Fruit fly (Drosophila melanogaster): Measurements from ENCODE around the gene Gr10b.

Gr10b gene

dm6 chrX:11451027-11451572 lies 38.1 kb upstream of the Gr10b start (continued):
- TF ChIP-seq CG7839 (tag; optimal IDR thresholded peaks at IDR 0.05): peak; percentile 60
- no peak for TF ChIP-seq Side (GFP tag; optimal IDR thresholded peaks at IDR 0.05)
- TF ChIP-seq kay (GFP tag; optimal IDR thresholded peaks at IDR 0.05): peak; percentile 7
- TF ChIP-seq esg (GFP tag; conservative IDR thresholded peaks at IDR 0.05): 0 out of 2 replicates have a peak, but pooled peaks have one; percentile 10
- TF ChIP-seq NfI (GFP tag; optimal IDR thresholded peaks at IDR 0.05): peak; percentile 56
- TF ChIP-seq CG6765 (GFP tag; optimal IDR thresholded peaks at IDR 0.05): no peak
- peak; percentile 19 for TF ChIP-seq BtbVII (GFP tag; optimal IDR thresholded peaks at IDR 0.05)
- no peak for TF ChIP-seq CG31388 (GFP tag; optimal IDR thresholded peaks at IDR 0.05)
- no peak for TF ChIP-seq CG15479 (GFP tag; optimal IDR thresholded peaks at IDR 0.05)
- TF ChIP-seq Elba2 (GFP tag; optimal IDR thresholded peaks at IDR 0.05): no peak
- no peak for TF ChIP-seq ro (GFP tag; IDR thresholded peaks at IDR 0.05)
- no peak for TF ChIP-seq Dfd (GFP tag; optimal IDR thresholded peaks at IDR 0.05)
- TF ChIP-seq CG15073 (GFP tag; optimal IDR thresholded peaks at IDR 0.05): peak; percentile 13
- TF ChIP-seq Atf3 (GFP tag; optimal IDR thresholded peaks at IDR 0.05): no peak

- TF ChIP-seq Hr3 (GFP tag; optimal IDR thresholded peaks at IDR 0.05) (no peak), CG15269 (tag; optimal IDR thresholded peaks at IDR 0.05) (peak; percentile 33), CG2129 (GFP tag; IDR thresholded peaks at IDR 0.05; ENCODE audit: partially characterized antibody) (no peak), Ets65A (GFP tag) (peak; percentile 87), gem (tag; optimal IDR thresholded peaks at IDR 0.05) (peak; percentile 25), CG13424 (tag; optimal IDR thresholded peaks at IDR 0.05) (peak; percentile 23), tgo (GFP tag; IDR thresholded peaks at IDR 0.05) (peak; percentile 29; the same call in 1 of the 3 replicates), sens (GFP tag) (peak; percentile 74), CoRest (tag; optimal IDR thresholded peaks at IDR 0.05) (peak; percentile 21), vvl (GFP tag; IDR thresholded peaks at IDR 0.05) (0 out of 2 replicates have a peak, but pooled peaks have one; percentile 29), ken (GFP tag; IDR thresholded peaks at IDR 0.05) (no peak), CG17359 (tag; optimal IDR thresholded peaks at IDR 0.05) (no peak), Rfx (GFP tag; IDR thresholded peaks at IDR 0.05) (peak; percentile 37), dmrt99B (tag; optimal IDR thresholded peaks at IDR 0.05) (peak; percentile 34), CG11504 (tag; optimal IDR thresholded peaks at IDR 0.05) (peak; percentile 37), ci (GFP tag; IDR thresholded peaks at IDR 0.05) (peak; percentile 41; the same call in 1 of the 3 replicates), Med (GFP tag) (peak; percentile 52), Antp (GFP tag; optimal IDR thresholded peaks at IDR 0.05) (peak; percentile 29)
Measured at dm6 chrX:11450406-11450805, 37.4 kb upstream of the Gr10b start.

dm6 chrX:11449476-11450119 lies 36.6 kb upstream of the Gr10b start:
- TF ChIP-seq MBD-R2 (GFP tag; IDR thresholded peaks at IDR 0.05) (peak; percentile 61; the same call in 1 of the 2 replicates), aop (GFP tag; IDR thresholded peaks at IDR 0.05) (peak; percentile 60; the same call in 1 of the 2 replicates), Taf1 (GFP tag; IDR thresholded peaks at IDR 0.05) (peak; percentile 65), cato (GFP tag; optimal IDR thresholded peaks at IDR 0.05; ENCODE audit: borderline replicate concordance) (peak; percentile 49), E2f1 (GFP tag; IDR thresholded peaks at IDR 0.05) (peak; percentile 86), crp (GFP tag; optimal IDR thresholded peaks at IDR 0.05) (peak in 1 of 2 experiments; percentile 22), Stat92E (GFP tag; optimal IDR thresholded peaks at IDR 0.05) (no peak), Atf3 (GFP tag; optimal IDR thresholded peaks at IDR 0.05) (peak; percentile 84), CG11723 (GFP tag; optimal IDR thresholded peaks at IDR 0.05) (peak; percentile 62), lilli (GFP tag; optimal IDR thresholded peaks at IDR 0.05) (peak; percentile 88), shn (GFP tag; optimal IDR thresholded peaks at IDR 0.05) (peak; percentile 74), Elba2 (GFP tag; optimal IDR thresholded peaks at IDR 0.05) (peak; percentile 73), inv (GFP tag; IDR thresholded peaks at IDR 0.05; ENCODE audit: partially characterized antibody) (no peak), exex (tag; optimal IDR thresholded peaks at IDR 0.05) (peak; percentile 55), CG18011 (GFP tag; optimal IDR thresholded peaks at IDR 0.05) (peak; percentile 28), gro (GFP tag; optimal IDR thresholded peaks at IDR 0.05) (peak; percentile 75), fru (optimal IDR thresholded peaks at IDR 0.05) (no peak), tna (GFP tag; IDR thresholded peaks at IDR 0.05; ENCODE audit: partially characterized antibody) (no peak)
